Worm (Caenorhabditis elegans) whole organism, young adult: ENCODE results near the gene F44E2.9.

Source experiments
- F55B11.4 ChIP-seq: sonication (generic microtip); optimal IDR thresholded peaks from 2 replicates; lab custom pipeline; 2016; ENCODE audit warnings: missing compliant biosample characterization, missing genetic modification characterization, borderline replicate concordance; ENCODE audit not compliant: insufficient read depth
- Y95B8A.8 ChIP-seq: fragments of 200-800 bp; sonication (Bioruptor generic); IDR thresholded peaks from 2 replicates; pipeline ENCODE4 v1.3.6; 2022; ENCODE audit warnings: missing genetic modification reagents, missing genetic modification characterization, missing compliant biosample characterization
- chd-7 ChIP-seq: sonication (generic microtip); optimal IDR thresholded peaks from 2 replicates; lab custom pipeline; 2016; ENCODE audit warnings: mild to moderate bottlenecking, missing genetic modification characterization, moderate library complexity, missing compliant biosample characterization
- egl-44 ChIP-seq: fragments of 200-800 bp; sonication (Bioruptor generic); IDR thresholded peaks from 2 replicates; pipeline ENCODE4 v1.3.6; 2022; ENCODE audit warnings: missing genetic modification reagents, missing genetic modification characterization, missing compliant biosample characterization
- ets-4 ChIP-seq: fragments of 200-800 bp; sonication (Bioruptor generic); optimal IDR thresholded peaks from 2 replicates; lab custom pipeline; 2018; ENCODE audit warnings: mild to moderate bottlenecking, missing genetic modification characterization, missing compliant biosample characterization
- hrde-1 ChIP-seq: sonication (generic microtip); optimal IDR thresholded peaks from 2 replicates; lab custom pipeline; 2016; ENCODE audit warnings: missing genetic modification characterization, mild to moderate bottlenecking, missing compliant biosample characterization, moderate library complexity, missing genotype, missing genetic modification reagents, borderline replicate concordance
- nhr-120 ChIP-seq: fragments of 200-800 bp; sonication (Bioruptor generic); IDR thresholded peaks from 2 replicates; pipeline ENCODE4 v1.3.6; 2022; ENCODE audit warnings: missing genetic modification characterization, missing compliant biosample characterization
- pha-4 ChIP-seq: fragments of 150-350 bp; sonication (generic microtip); optimal IDR thresholded peaks from 2 replicates; lab custom pipeline; 2014; ENCODE audit warnings: missing biosample characterization, missing genetic modification reagents, missing genetic modification characterization
- sdz-38 ChIP-seq: sonication (generic microtip); optimal IDR thresholded peaks from 2 replicates; lab custom pipeline; 2016; ENCODE audit warnings: missing genotype, missing genetic modification characterization, missing compliant biosample characterization
- somi-1 ChIP-seq: fragments of 200-800 bp; sonication (Bioruptor generic); optimal IDR thresholded peaks from 2 replicates; lab custom pipeline; 2018; ENCODE audit warnings: mild to moderate bottlenecking, missing genetic modification characterization, missing compliant biosample characterization
- unc-62 ChIP-seq: fragments of 150-350 bp; optimal IDR thresholded peaks from 2 replicates; lab custom pipeline; 2014; ENCODE audit warnings: missing biosample characterization, missing genetic modification reagents, missing genetic modification characterization
- xnd-1 ChIP-seq: sonication (generic microtip); optimal IDR thresholded peaks from 2 replicates; lab custom pipeline; 2016; ENCODE audit warnings: missing genotype, missing genetic modification reagents, missing genetic modification characterization, missing compliant biosample characterization
- ztf-22 ChIP-seq: fragments of 200-800 bp; sonication (Bioruptor generic); optimal IDR thresholded peaks from 2 replicates; lab custom pipeline; 2018; ENCODE audit warnings: mild to moderate bottlenecking, missing genetic modification characterization, moderate library complexity, missing compliant biosample characterization
- ztf-6 ChIP-seq: fragments of 200-800 bp; sonication (Bioruptor generic); IDR thresholded peaks from 2 replicates; pipeline ENCODE4 v1.3.6; 2022; ENCODE audit warnings: missing genetic modification reagents, missing genetic modification characterization, missing compliant biosample characterization

DNA sequence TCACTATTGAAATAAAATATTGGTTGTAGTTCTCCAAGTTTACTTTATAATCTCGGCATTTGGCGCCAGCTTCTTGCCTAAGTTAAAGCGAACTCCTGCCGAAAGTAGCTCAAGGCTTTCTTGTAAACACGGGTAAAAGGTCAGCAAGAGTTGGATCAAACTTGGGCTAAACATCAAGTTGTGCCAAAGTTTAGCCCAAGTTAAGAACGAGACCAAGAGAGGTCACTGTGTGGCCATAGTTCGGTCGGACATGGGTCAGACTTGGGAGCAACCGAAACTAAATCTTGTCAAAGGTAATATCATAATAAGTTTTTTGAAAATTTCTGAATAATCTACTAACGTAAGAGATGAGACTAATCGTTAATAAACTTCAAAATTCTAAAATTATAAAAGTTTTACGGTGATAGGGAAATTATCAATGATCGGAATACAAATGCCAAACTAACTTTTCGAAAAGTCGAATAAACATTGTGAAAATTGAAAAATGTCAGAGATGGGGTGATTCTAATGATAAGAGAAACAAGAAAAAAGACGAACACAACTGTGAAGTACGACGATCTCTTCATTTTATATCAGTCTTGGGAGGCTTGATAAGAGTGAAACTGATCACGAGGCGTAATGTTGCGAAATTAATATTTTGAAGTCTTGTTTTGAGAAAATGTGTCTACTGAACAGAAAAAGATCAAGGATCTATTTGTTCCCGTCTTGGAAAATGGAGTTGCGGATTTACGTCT lies 17.8 kb upstream of the F44E2.9 start:
- TF ChIP-seq somi-1 (no peak), pha-4 (tag; lab: Kevin White, UChicago) (no peak), ets-4 (GFP tag; lab: Kevin White, UChicago) (no peak), unc-62 (GFP tag; lab: Kevin White, UChicago) (peak; percentile 31), ztf-22 (GFP tag; lab: Kevin White, UChicago) (no peak), hrde-1 (no peak), xnd-1 (tag; lab: Kevin White, UChicago) (no peak), sdz-38 (tag; lab: Kevin White, UChicago) (no peak), F55B11.4 (no peak), chd-7 (tag; lab: Kevin White, UChicago) (no peak), Y95B8A.8 (GFP tag; lab: Robert Waterston, UW) (no peak), nhr-120 (GFP tag; lab: Robert Waterston, UW) (no peak), ztf-6 (GFP tag; lab: Robert Waterston, UW) (no peak), egl-44 (GFP tag; lab: Robert Waterston, UW) (no peak)
